Fruit fly (Drosophila melanogaster): ENCODE results near the gene chas.

chas gene

dm6 chrX:17624983-17625401 is 73.5 kb downstream of the chas start (continued):
- TF ChIP-seq Spps (tag; optimal IDR thresholded peaks at IDR 0.05) (peak; percentile 15), CG15479 (GFP tag; optimal IDR thresholded peaks at IDR 0.05) (no peak), ATbp (GFP tag; optimal IDR thresholded peaks at IDR 0.05) (peak; percentile 79), Pdp1 (GFP tag; optimal IDR thresholded peaks at IDR 0.05) (peak; percentile 65 to 79), run (tag; optimal IDR thresholded peaks at IDR 0.05) (peak; percentile 89), CG18262 (tag; optimal IDR thresholded peaks at IDR 0.05) (peak; percentile 84), Chrac-16 (GFP tag; optimal IDR thresholded peaks at IDR 0.05) (peak; percentile 61), wdn (GFP tag; IDR thresholded peaks at IDR 0.05) (peak; percentile 74), corto (GFP tag; optimal IDR thresholded peaks at IDR 0.05) (peak; percentile 67), knrl (GFP tag; IDR thresholded peaks at IDR 0.05; ENCODE audit: partially characterized antibody) (no peak), CG9437 (GFP tag; optimal IDR thresholded peaks at IDR 0.05) (peak; percentile 86), CG6254 (GFP tag; optimal IDR thresholded peaks at IDR 0.05) (peak; percentile 76), CG3838 (GFP tag; optimal IDR thresholded peaks at IDR 0.05) (peak; percentile 37), CG8924 (tag; optimal IDR thresholded peaks at IDR 0.05) (peak; percentile 90), Hr51 (GFP tag; optimal IDR thresholded peaks at IDR 0.05) (peak; percentile 74 to 96), NK7.1 (GFP tag; optimal IDR thresholded peaks at IDR 0.05) (peak; percentile 83), CG15696 (tag; optimal IDR thresholded peaks at IDR 0.05) (peak; percentile 56), Jarid2 (GFP tag; optimal IDR thresholded peaks at IDR 0.05) (peak; percentile 67), kah (GFP tag; optimal IDR thresholded peaks at IDR 0.05) (peak; percentile 84), CG15601 (tag; optimal IDR thresholded peaks at IDR 0.05) (peak; percentile 73), ftz-f1 (GFP tag; optimal IDR thresholded peaks at IDR 0.05) (peak; percentile 85), Sox100B (GFP tag; optimal IDR thresholded peaks at IDR 0.05) (peak; percentile 91), Dip2 (GFP tag; IDR thresholded peaks at IDR 0.05) (no peak), vvl (GFP tag; IDR thresholded peaks at IDR 0.05) (peak; percentile 89), Sin3A (optimal IDR thresholded peaks at IDR 0.05) (no peak), CG4424 (GFP tag; optimal IDR thresholded peaks at IDR 0.05) (peak; percentile 82), CG7271 (tag; optimal IDR thresholded peaks at IDR 0.05) (no peak), CG1832 (GFP tag; optimal IDR thresholded peaks at IDR 0.05) (no peak), CG34376 (GFP tag; optimal IDR thresholded peaks at IDR 0.05) (peak; percentile 90), CG10274 (GFP tag; optimal IDR thresholded peaks at IDR 0.05) (peak; percentile 79), CG10462 (GFP tag; optimal IDR thresholded peaks at IDR 0.05) (peak; percentile 62), CG12659 (GFP tag; optimal IDR thresholded peaks at IDR 0.05) (peak; percentile 91), Dip3 (GFP tag; optimal IDR thresholded peaks at IDR 0.05) (peak; percentile 82), Rx (GFP tag; IDR thresholded peaks at IDR 0.05) (peak; percentile 32; the same call in 1 of the 2 replicates), Nf-YA (GFP tag; IDR thresholded peaks at IDR 0.05) (peak; percentile 58), CG8281 (tag; optimal IDR thresholded peaks at IDR 0.05) (peak; percentile 68), crc (GFP tag; optimal IDR thresholded peaks at IDR 0.05) (peak; percentile 71), h (optimal IDR thresholded peaks at IDR 0.05) (no peak), tin (GFP tag; optimal IDR thresholded peaks at IDR 0.05) (peak; percentile 76), HLH3B (GFP tag; IDR thresholded peaks at IDR 0.05) (peak; percentile 78), Hr39 (optimal IDR thresholded peaks at IDR 0.05) (no peak), CG18599 (GFP tag; optimal IDR thresholded peaks at IDR 0.05) (peak; percentile 92), CG34224 (GFP tag; IDR thresholded peaks at IDR 0.05; ENCODE audit: partially characterized antibody) (no peak), CG4282 (GFP tag; optimal IDR thresholded peaks at IDR 0.05) (peak; percentile 61), pum (GFP tag; optimal IDR thresholded peaks at IDR 0.05) (peak; percentile 79), CG6175 (GFP tag; IDR thresholded peaks at IDR 0.05) (peak; percentile 43; the same call in 1 of the 3 replicates), CG4820 (GFP tag; optimal IDR thresholded peaks at IDR 0.05) (peak; percentile 69)

Measured in whole organism, embryonic.